Worm (Caenorhabditis elegans) whole organism, L2 larva: ENCODE data around the gene R07E3.4.

Source experiments
- ama-1 ChIP-seq: fragments of 150-350 bp; optimal IDR thresholded peaks from 2 replicates; lab custom pipeline; 2018; ENCODE audit warnings: inconsistent platforms
- blmp-1 ChIP-seq: sonication (generic microtip); optimal IDR thresholded peaks from 2 replicates; lab custom pipeline; 2017; ENCODE audit warnings: missing genetic modification characterization, mild to moderate bottlenecking, missing compliant biosample characterization, antibody characterized with exemption, moderate library complexity; ENCODE audit not compliant: insufficient read depth
- crh-2 ChIP-seq: sonication (generic microtip); optimal IDR thresholded peaks from 2 replicates; lab custom pipeline; 2017; ENCODE audit warnings: missing biosample characterization, missing genetic modification characterization
- lin-13 ChIP-seq: fragments of 150-350 bp; optimal IDR thresholded peaks from 2 replicates; lab custom pipeline; 2014; ENCODE audit warnings: missing biosample characterization, missing genetic modification reagents, missing genetic modification characterization
- lsy-2 ChIP-seq, 2 experiments: fragments of 150-350 bp in 1 of 2; sonication (generic microtip) in 1 of 2; optimal IDR thresholded peaks; 2 replicates each; lab custom pipeline; 2014 to 2017; ENCODE audit warnings: missing biosample characterization in 2 of 2, missing genetic modification characterization in 2 of 2
- nhr-237 ChIP-seq: fragments of 150-350 bp; optimal IDR thresholded peaks from 2 replicates; lab custom pipeline; 2014; ENCODE audit warnings: missing biosample characterization, missing genetic modification characterization
- nhr-77 ChIP-seq: fragments of 150-350 bp; optimal IDR thresholded peaks from 2 replicates; lab custom pipeline; 2014; ENCODE audit warnings: missing biosample characterization, missing genetic modification characterization
- skn-1 ChIP-seq: sonication (generic microtip); optimal IDR thresholded peaks from 2 replicates; lab custom pipeline; 2017; ENCODE audit warnings: missing biosample characterization, missing genetic modification characterization
- snpc-4 ChIP-seq: fragments of 150-350 bp; optimal IDR thresholded peaks from 2 replicates; lab custom pipeline; 2014; ENCODE audit warnings: missing biosample characterization, missing genetic modification characterization

DNA sequence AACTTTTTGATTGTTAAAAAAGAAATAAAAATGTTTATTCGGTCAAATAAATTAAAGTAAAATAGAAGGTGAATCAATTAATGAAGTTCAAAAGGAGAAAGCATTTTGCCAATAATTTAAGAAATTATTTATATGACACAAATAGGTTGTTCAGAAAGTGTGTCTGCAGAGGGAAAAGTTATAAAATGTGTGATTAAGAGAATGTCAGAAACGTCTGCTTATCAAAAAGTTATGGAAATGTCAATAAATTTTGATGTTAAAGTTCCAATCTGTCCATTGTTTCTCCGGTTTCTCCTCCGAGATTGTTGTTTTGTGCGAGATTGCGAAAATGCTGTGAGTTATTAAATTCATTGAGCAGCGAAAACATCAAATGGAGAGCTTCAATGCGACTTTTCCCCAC lies 46.5 kb upstream of the R07E3.4 start, which contains the start of gene rme-4:
- TF ChIP-seq snpc-4 (tag; lab: Kevin White, UChicago) (no peak), blmp-1 (tag; lab: Kevin White, UChicago) (no peak), crh-2 (tag; lab: Kevin White, UChicago) (no peak), lsy-2 (tag; optimal IDR thresholded peaks at IDR 0.05; lab: Kevin White, UChicago) (no peak), lin-13 (GFP tag; lab: Kevin White, UChicago) (no peak), skn-1 (no peak), nhr-77 (tag; lab: Kevin White, UChicago) (no peak), ama-1 (lab: Kevin White, UChicago) (no peak), nhr-237 (tag; lab: Kevin White, UChicago) (no peak)
